Fruit fly (Drosophila melanogaster) whole organism, adult: ENCODE data around the gene BCL7-like.

Source experiments
- CG12768 ChIP-seq: fragments of 200-800 bp; sonication (Bioruptor generic); optimal IDR thresholded peaks from 2 replicates; lab custom pipeline; 2017; ENCODE audit warnings: missing biosample characterization, missing genetic modification characterization, mild to moderate bottlenecking, moderate library complexity, missing genetic modification reagents
- CG1620 ChIP-seq: fragments of 200-800 bp; sonication (Bioruptor generic); optimal IDR thresholded peaks from 2 replicates; lab custom pipeline; 2016; ENCODE audit warnings: missing biosample characterization, missing genetic modification characterization
- CG7045 ChIP-seq: fragments of 200-800 bp; sonication (Bioruptor generic); optimal IDR thresholded peaks from 2 replicates; lab custom pipeline; 2017; ENCODE audit warnings: missing biosample characterization, mild to moderate bottlenecking, missing genetic modification characterization

- peak; percentile 71 for TF ChIP-seq CG7045
- peak; percentile 28 for TF ChIP-seq CG1620
- TF ChIP-seq CG12768 (GFP tag; lab: Kevin White, UChicago): no peak
Measured at dm6 chrX:9344482-9345106, 11.8 kb upstream of the BCL7-like start.
